Worm (Caenorhabditis elegans) whole organism, L4 larva: ENCODE results near the gene tig-3.
A peak's percentile ranks its signal among the peaks of the same experiment; 100 is the strongest.

Source experiments
- D1046.2 ChIP-seq: fragments of 200-800 bp; sonication (Bioruptor generic); IDR thresholded peaks from 2 replicates; pipeline ENCODE4 v1.3.6; 2022; ENCODE audit warnings: missing genetic modification characterization, missing compliant biosample characterization
- F37D6.2 ChIP-seq: sonication (generic microtip); optimal IDR thresholded peaks from 2 replicates; lab custom pipeline; 2016; ENCODE audit warnings: mild to moderate bottlenecking, missing genetic modification characterization, missing compliant biosample characterization
- F44E2.7 ChIP-seq: fragments of 200-800 bp; sonication (Bioruptor generic); IDR thresholded peaks from 2 replicates; pipeline ENCODE4 v2.1.2; 2022; ENCODE audit warnings: missing genetic modification characterization, missing compliant biosample characterization
- aha-1 ChIP-seq: fragments of 150-350 bp; peaks from one replicate; lab custom pipeline; 2014; ENCODE audit warnings: missing biosample characterization, missing genetic modification characterization
- ceh-32 ChIP-seq: sonication (generic microtip); optimal IDR thresholded peaks from 2 replicates; lab custom pipeline; 2016; ENCODE audit warnings: mild to moderate bottlenecking, missing genetic modification characterization, missing compliant biosample characterization; ENCODE audit not compliant: poor library complexity
- ceh-44 ChIP-seq: fragments of 200-800 bp; sonication (Bioruptor generic); IDR thresholded peaks from 2 replicates; pipeline ENCODE4 v1.3.6; 2022; ENCODE audit warnings: missing genetic modification reagents, missing genetic modification characterization, missing compliant biosample characterization
- cey-2 ChIP-seq: sonication (generic microtip); optimal IDR thresholded peaks from 3 replicates; lab custom pipeline; 2017; ENCODE audit warnings: missing genetic modification characterization, mild to moderate bottlenecking, missing compliant biosample characterization, antibody characterized with exemption, borderline replicate concordance; ENCODE audit not compliant: insufficient read depth
- daf-16 ChIP-seq, 3 experiments: sonication (generic microtip); optimal IDR thresholded peaks; 2 replicates each; lab custom pipeline; 2016 to 2017; ENCODE audit warnings: missing genetic modification characterization in 3 of 3, missing genetic modification reagents in 3 of 3, mild to moderate bottlenecking in 2 of 3, missing compliant biosample characterization in 2 of 3, missing biosample characterization in 1 of 3, moderate library complexity in 1 of 3
- dmd-6 ChIP-seq: fragments of 200-800 bp; sonication (Bioruptor generic); IDR thresholded peaks from 2 replicates; pipeline ENCODE4 v1.3.6; 2022; ENCODE audit warnings: missing genetic modification reagents, missing genetic modification characterization, missing compliant biosample characterization
- dmd-8 ChIP-seq: fragments of 200-800 bp; sonication (Bioruptor generic); IDR thresholded peaks from 2 replicates; pipeline ENCODE4 v1.3.6; 2022; ENCODE audit warnings: missing genetic modification characterization, missing compliant biosample characterization
- fos-1 ChIP-seq: fragments of 150-350 bp; optimal IDR thresholded peaks from 2 replicates; lab custom pipeline; 2014; ENCODE audit warnings: missing biosample characterization, missing genetic modification characterization
- gei-8 ChIP-seq: fragments of 200-800 bp; sonication (Bioruptor generic); optimal IDR thresholded peaks from 2 replicates; lab custom pipeline; 2018; ENCODE audit warnings: mild to moderate bottlenecking, missing genetic modification characterization, missing compliant biosample characterization
- hlh-11 ChIP-seq: fragments of 200-800 bp; sonication (Bioruptor generic); optimal IDR thresholded peaks from 2 replicates; lab custom pipeline; 2018; ENCODE audit warnings: mild to moderate bottlenecking, missing genetic modification characterization, missing compliant biosample characterization
- hlh-30 ChIP-seq: sonication (generic microtip); optimal IDR thresholded peaks from 2 replicates; lab custom pipeline; 2017; ENCODE audit warnings: antibody characterized with exemption, mild to moderate bottlenecking, missing genetic modification characterization, missing compliant biosample characterization; ENCODE audit not compliant: insufficient read depth
- hmg-1.1 ChIP-seq: fragments of 200-800 bp; sonication (Bioruptor generic); IDR thresholded peaks from 2 replicates; pipeline ENCODE4 v1.3.6; 2022; ENCODE audit warnings: missing genetic modification reagents, missing genetic modification characterization, missing compliant biosample characterization
- jun-1 ChIP-seq: fragments of 150-350 bp; optimal IDR thresholded peaks from 2 replicates; lab custom pipeline; 2014; ENCODE audit warnings: missing biosample characterization, missing genetic modification reagents, missing genetic modification characterization
- lsy-2 ChIP-seq, 2 experiments: fragments of 150-350 bp in 1 of 2; sonication (generic microtip) in 1 of 2; optimal IDR thresholded peaks; 2 replicates each; lab custom pipeline; 2014 to 2017; ENCODE audit warnings: missing biosample characterization in 2 of 2, missing genetic modification characterization in 2 of 2
- madf-5 ChIP-seq, 2 experiments: fragments of 200-800 bp; sonication (Bioruptor generic); IDR thresholded peaks; 2 replicates each; pipeline ENCODE4 v1.3.6; 2022; ENCODE audit warnings: missing compliant biosample characterization in 2 of 2, missing genetic modification characterization in 2 of 2
- mep-1 ChIP-seq: fragments of 150-350 bp; sonication (generic microtip); optimal IDR thresholded peaks from 3 replicates; lab custom pipeline; 2014; ENCODE audit warnings: missing biosample characterization, missing genetic modification characterization
- nhr-102 ChIP-seq: sonication (generic microtip); optimal IDR thresholded peaks from 2 replicates; lab custom pipeline; 2016; ENCODE audit warnings: mild to moderate bottlenecking, missing genetic modification characterization, moderate library complexity, missing compliant biosample characterization
- nhr-11 ChIP-seq: fragments of 150-350 bp; optimal IDR thresholded peaks from 2 replicates; lab custom pipeline; 2014; ENCODE audit warnings: missing biosample characterization, missing genetic modification characterization
- nhr-237 ChIP-seq: sonication (generic microtip); optimal IDR thresholded peaks from 2 replicates; lab custom pipeline; 2017; ENCODE audit warnings: missing biosample characterization, missing genetic modification characterization
- nhr-28 ChIP-seq: fragments of 150-350 bp; optimal IDR thresholded peaks from 2 replicates; lab custom pipeline; 2014; ENCODE audit warnings: missing biosample characterization, missing genetic modification characterization
- nhr-48 ChIP-seq: sonication (generic microtip); optimal IDR thresholded peaks from 2 replicates; lab custom pipeline; 2016; ENCODE audit warnings: mild to moderate bottlenecking, missing genetic modification characterization, missing compliant biosample characterization
- nhr-6 ChIP-seq: fragments of 150-350 bp; optimal IDR thresholded peaks from 2 replicates; lab custom pipeline; 2014; ENCODE audit warnings: missing biosample characterization, missing genetic modification characterization
- nhr-77 ChIP-seq: fragments of 150-350 bp; optimal IDR thresholded peaks from 2 replicates; lab custom pipeline; 2014; ENCODE audit warnings: missing biosample characterization, missing genetic modification characterization
- pqm-1 ChIP-seq: sonication (generic microtip); optimal IDR thresholded peaks from 2 replicates; lab custom pipeline; 2017; ENCODE audit warnings: missing biosample characterization, missing genetic modification characterization
- set-16 ChIP-seq: fragments of 200-800 bp; sonication (Bioruptor generic); IDR thresholded peaks from 2 replicates; pipeline ENCODE4 v1.3.6; 2022; ENCODE audit warnings: missing genetic modification reagents, missing genetic modification characterization, missing compliant biosample characterization
- snpc-1.2 ChIP-seq: fragments of 200-800 bp; sonication (Bioruptor generic); IDR thresholded peaks from 2 replicates; pipeline ENCODE4 v1.3.6; 2022; ENCODE audit warnings: missing genetic modification reagents, missing genetic modification characterization, missing compliant biosample characterization
- snpc-4 ChIP-seq: fragments of 150-350 bp; optimal IDR thresholded peaks from 2 replicates; lab custom pipeline; 2014; ENCODE audit warnings: missing biosample characterization, missing genetic modification characterization
- spr-1 ChIP-seq: sonication (generic microtip); optimal IDR thresholded peaks from 2 replicates; lab custom pipeline; 2016; ENCODE audit warnings: mild to moderate bottlenecking, missing genetic modification characterization, missing compliant biosample characterization
- spr-3 ChIP-seq: fragments of 200-800 bp; sonication (Bioruptor generic); optimal IDR thresholded peaks from 2 replicates; lab custom pipeline; 2018; ENCODE audit warnings: mild to moderate bottlenecking, missing genetic modification characterization, missing compliant biosample characterization
- unc-39 ChIP-seq: sonication (generic microtip); optimal IDR thresholded peaks from 2 replicates; lab custom pipeline; 2017; ENCODE audit warnings: missing biosample characterization, missing genetic modification characterization
- unc-62 ChIP-seq, 3 experiments: fragments of 150-350 bp in 1 of 3; sonication (generic microtip); optimal IDR thresholded peaks in 2 of 3; peaks in 1 of 3; 1 replicate in 1 of 3; 2 replicates in 2 of 3; lab custom pipeline; 2014 to 2017; ENCODE audit warnings: missing biosample characterization in 3 of 3, missing genetic modification characterization in 3 of 3, missing genetic modification reagents in 3 of 3, missing genotype in 1 of 3
- zfp-2 ChIP-seq: sonication (generic microtip); optimal IDR thresholded peaks from 2 replicates; lab custom pipeline; 2016; ENCODE audit warnings: mild to moderate bottlenecking, missing genetic modification characterization, missing compliant biosample characterization

Gene tig-3

ce11 chrII:15263054-15263755 is 11.6 kb upstream of the tig-3 start (continued):
- TF ChIP-seq hmg-1.1 (peak; percentile 68), spr-3 (GFP tag; lab: Kevin White, UChicago) (no peak), fos-1 (no peak), pqm-1 (tag; lab: Kevin White, UChicago) (no peak), nhr-102 (tag; lab: Kevin White, UChicago) (peak; percentile 60), dmd-6 (GFP tag; lab: Robert Waterston, UW) (peak; percentile 76), nhr-77 (tag; lab: Kevin White, UChicago) (peak; percentile 84), F37D6.2 (tag; lab: Kevin White, UChicago) (no peak), nhr-6 (tag; lab: Kevin White, UChicago) (peak; percentile 70), zfp-2 (tag; lab: Kevin White, UChicago) (no peak), nhr-237 (no peak), F44E2.7 (GFP tag; lab: Robert Waterston, UW) (no peak), spr-1 (tag; lab: Kevin White, UChicago) (peak; percentile 63), jun-1 (tag; lab: Kevin White, UChicago) (no peak)
- TF ChIP-seq, all 104 proteins: peak for 38

ce11 chrII:15261082-15261481 is 9.5 kb upstream of the tig-3 start:
- TF ChIP-seq madf-5 (GFP tag; IDR thresholded peaks at IDR 0.05; lab: Robert Waterston, UW) (no peak), D1046.2 (GFP tag; lab: Robert Waterston, UW) (peak; percentile 54; the same call in 1 of the 2 replicates), snpc-1.2 (GFP tag; lab: Robert Waterston, UW) (no peak), gei-8 (GFP tag; lab: Kevin White, UChicago) (peak; percentile 1), dmd-8 (GFP tag; lab: Robert Waterston, UW) (no peak)

ce11 chrII:15260551-15260950 is 9.0 kb upstream of the tig-3 start:
- TF ChIP-seq spr-3 (GFP tag; lab: Kevin White, UChicago) (no peak), aha-1 (peak; percentile 7)

ce11 chrII:15258668-15259067 is 7.1 kb upstream of the tig-3 start:
- TF ChIP-seq daf-16 (GFP tag; optimal IDR thresholded peaks at IDR 0.05; lab: Kevin White, UChicago) (peak in 1 of 2 experiments; percentile 13), daf-16 (tag; optimal IDR thresholded peaks at IDR 0.05; lab: Kevin White, UChicago) (peak; percentile 6), lsy-2 (tag; optimal IDR thresholded peaks at IDR 0.05; lab: Kevin White, UChicago) (peak in 1 of 2 experiments; percentile 25), mep-1 (tag; lab: Kevin White, UChicago) (peak; percentile 22), fos-1 (no peak), nhr-11 (tag; lab: Kevin White, UChicago) (peak; percentile 40), unc-39 (no peak), set-16 (GFP tag; lab: Robert Waterston, UW) (peak; percentile 39; the same call in 1 of the 2 replicates), nhr-48 (tag; lab: Kevin White, UChicago) (no peak), madf-5 (GFP tag; IDR thresholded peaks at IDR 0.05; lab: Robert Waterston, UW) (no peak), zfp-2 (tag; lab: Kevin White, UChicago) (no peak), ceh-32 (tag; lab: Kevin White, UChicago) (no peak), hlh-11 (tag; lab: Kevin White, UChicago) (peak; percentile 50), hmg-1.1 (peak; percentile 50; the same call in 1 of the 2 replicates), nhr-6 (tag; lab: Kevin White, UChicago) (peak; percentile 3), dmd-6 (GFP tag; lab: Robert Waterston, UW) (0 out of 2 replicates have a peak, but pooled peaks have one; percentile 15), hlh-30 (tag; lab: Kevin White, UChicago) (no peak), nhr-28 (tag; lab: Kevin White, UChicago) (peak; percentile 21)

ce11 chrII:15256932-15257331 is 5.3 kb upstream of the tig-3 start:
- no peak for TF ChIP-seq snpc-4 (tag; lab: Kevin White, UChicago)
- no peak for TF ChIP-seq cey-2 (tag; lab: Kevin White, UChicago)
- TF ChIP-seq unc-62 (GFP tag; optimal IDR thresholded peaks at IDR 0.05 in 1 of 2; lab: Kevin White, UChicago): peak in 1 of 2 experiments; percentile 82
- no peak for TF ChIP-seq unc-62 (tag; optimal IDR thresholded peaks at IDR 0.05; lab: Kevin White, UChicago)
- no peak for TF ChIP-seq ceh-44 (GFP tag; lab: Robert Waterston, UW)
